Fruit fly (Drosophila melanogaster) whole organism, embryonic: ENCODE measurements around the gene CG42671.
A peak's percentile ranks its signal among the peaks of the same experiment; 100 is the strongest.

Experiments used
- Aef1 ChIP-seq: fragments of 200-800 bp; sonication (Bioruptor generic); IDR thresholded peaks from 3 replicates; pipeline ENCODE4 v1.3.6; 2022; ENCODE audit warnings: missing biosample characterization, missing genetic modification characterization
- CG10979 ChIP-seq: fragments of 200-800 bp; sonication (Bioruptor generic); optimal IDR thresholded peaks from 2 replicates; lab custom pipeline; 2018; ENCODE audit warnings: missing biosample characterization, mild to moderate bottlenecking, missing genetic modification characterization, moderate library complexity
- CG11696 ChIP-seq: fragments of 200-800 bp; sonication (Bioruptor generic); IDR thresholded peaks from 2 replicates; pipeline ENCODE4 v1.3.6; 2022; ENCODE audit warnings: missing biosample characterization, missing genetic modification characterization
- CG12104 ChIP-seq: fragments of 200-800 bp; sonication (Bioruptor generic); optimal IDR thresholded peaks from 3 replicates; lab custom pipeline; 2016; ENCODE audit warnings: missing biosample characterization, missing genetic modification characterization
- CG12299 ChIP-seq: fragments of 200-800 bp; sonication (Bioruptor generic); optimal IDR thresholded peaks from 2 replicates; lab custom pipeline; 2018; ENCODE audit warnings: missing biosample characterization, mild to moderate bottlenecking, missing genetic modification characterization
- CG14965 ChIP-seq: fragments of 200-800 bp; sonication (Bioruptor generic); optimal IDR thresholded peaks from 2 replicates; lab custom pipeline; 2016; ENCODE audit warnings: missing biosample characterization, missing genetic modification characterization, borderline replicate concordance
- CG15696 ChIP-seq: fragments of 200-800 bp; sonication (Bioruptor generic); optimal IDR thresholded peaks from 2 replicates; lab custom pipeline; 2019; ENCODE audit warnings: missing biosample characterization, mild to moderate bottlenecking, missing genetic modification characterization, moderate library complexity
- CG17186 ChIP-seq: fragments of 200-800 bp; sonication (Bioruptor generic); optimal IDR thresholded peaks from 3 replicates; lab custom pipeline; 2017; ENCODE audit warnings: missing biosample characterization, missing genetic modification reagents, missing genetic modification characterization
- CG17612 ChIP-seq: fragments of 200-800 bp; sonication (Bioruptor generic); IDR thresholded peaks from 2 replicates; pipeline ENCODE4 v1.3.6; 2022; ENCODE audit warnings: missing biosample characterization, missing genetic modification characterization
- CG18599 ChIP-seq: fragments of 200-800 bp; sonication (Bioruptor generic); optimal IDR thresholded peaks from 3 replicates; lab custom pipeline; 2017; ENCODE audit warnings: missing biosample characterization, missing genetic modification characterization, mild to moderate bottlenecking, moderate library complexity, missing genetic modification reagents
- CG2129 ChIP-seq: fragments of 200-800 bp; sonication (Bioruptor generic); IDR thresholded peaks from 2 replicates; pipeline ENCODE4 v1.3.6; 2022; ENCODE audit warnings: missing biosample characterization, missing genetic modification characterization; ENCODE audit not compliant: partially characterized antibody
- CG2889 ChIP-seq: fragments of 200-800 bp; sonication (Bioruptor generic); IDR thresholded peaks from 3 replicates; pipeline ENCODE4 v1.3.6; 2022; ENCODE audit warnings: missing biosample characterization, missing genetic modification characterization
- CG33557 ChIP-seq: fragments of 200-800 bp; sonication (Bioruptor generic); optimal IDR thresholded peaks from 2 replicates; lab custom pipeline; 2019; ENCODE audit warnings: missing biosample characterization, mild to moderate bottlenecking, missing genetic modification characterization, moderate library complexity
- CG4617 ChIP-seq: fragments of 200-800 bp; sonication (Bioruptor generic); optimal IDR thresholded peaks from 3 replicates; lab custom pipeline; 2016; ENCODE audit warnings: missing biosample characterization, missing genetic modification characterization, borderline replicate concordance
- CG6175 ChIP-seq: fragments of 200-800 bp; sonication (Bioruptor generic); IDR thresholded peaks from 3 replicates; pipeline ENCODE4 v1.3.6; 2022; ENCODE audit warnings: missing biosample characterization, missing genetic modification characterization
- CG7963 ChIP-seq: fragments of 200-800 bp; sonication (Bioruptor generic); IDR thresholded peaks from 3 replicates; pipeline ENCODE4 v1.3.6; 2022; ENCODE audit warnings: missing biosample characterization, missing genetic modification characterization; ENCODE audit not compliant: partially characterized antibody
- CG9797 ChIP-seq: fragments of 200-800 bp; sonication (Bioruptor generic); optimal IDR thresholded peaks from 3 replicates; lab custom pipeline; 2018; ENCODE audit warnings: missing biosample characterization, mild to moderate bottlenecking, missing genetic modification characterization
- CHES-1-like ChIP-seq: fragments of 200-800 bp; sonication (Bioruptor generic); optimal IDR thresholded peaks from 2 replicates; lab custom pipeline; 2016; ENCODE audit warnings: missing biosample characterization, missing genetic modification characterization
- CkIIα-i1 ChIP-seq: fragments of 200-800 bp; sonication (Bioruptor generic); IDR thresholded peaks from 2 replicates; pipeline ENCODE4 v1.3.6; 2022; ENCODE audit warnings: missing biosample characterization, missing genetic modification characterization
- D19A ChIP-seq: fragments of 200-800 bp; optimal IDR thresholded peaks from 3 replicates; lab custom pipeline; 2019; ENCODE audit warnings: missing biosample characterization, mild to moderate bottlenecking, missing genetic modification characterization, moderate library complexity
- Dbx ChIP-seq: fragments of 200-800 bp; sonication (Bioruptor generic); IDR thresholded peaks from 3 replicates; pipeline ENCODE4 v1.3.6; 2022; ENCODE audit warnings: missing biosample characterization, missing genetic modification characterization
- HLH3B ChIP-seq: fragments of 200-800 bp; sonication (Bioruptor generic); IDR thresholded peaks from 2 replicates; pipeline ENCODE4 v1.3.6; 2022; ENCODE audit warnings: missing biosample characterization, missing genetic modification characterization
- HLH4C ChIP-seq: fragments of 200-800 bp; sonication (Bioruptor generic); IDR thresholded peaks from 3 replicates; pipeline ENCODE4 v1.3.6; 2022; ENCODE audit warnings: missing biosample characterization, missing genetic modification characterization; ENCODE audit not compliant: partially characterized antibody
- Hmr ChIP-seq: fragments of 200-800 bp; sonication (Bioruptor generic); optimal IDR thresholded peaks from 3 replicates; lab custom pipeline; 2017; ENCODE audit warnings: mild to moderate bottlenecking, missing biosample characterization, missing genetic modification reagents, missing genetic modification characterization
- Meics ChIP-seq: fragments of 200-800 bp; sonication (Bioruptor generic); optimal IDR thresholded peaks from 2 replicates; lab custom pipeline; 2017; ENCODE audit warnings: missing biosample characterization, mild to moderate bottlenecking, missing genetic modification characterization
- NC2α ChIP-seq: fragments of 200-800 bp; sonication (Bioruptor generic); optimal IDR thresholded peaks from 2 replicates; lab custom pipeline; 2016; ENCODE audit warnings: missing biosample characterization, missing genetic modification characterization
- Neu2 ChIP-seq: fragments of 200-800 bp; sonication (Bioruptor generic); optimal IDR thresholded peaks from 3 replicates; lab custom pipeline; 2016; ENCODE audit warnings: missing biosample characterization, missing genetic modification characterization, borderline replicate concordance
- NfI ChIP-seq: fragments of 200-800 bp; sonication (Bioruptor generic); optimal IDR thresholded peaks from 3 replicates; lab custom pipeline; 2018; ENCODE audit warnings: missing biosample characterization, mild to moderate bottlenecking, missing genetic modification characterization, moderate library complexity
- Oli ChIP-seq: fragments of 200-800 bp; sonication (Bioruptor generic); optimal IDR thresholded peaks from 2 replicates; lab custom pipeline; 2018; ENCODE audit warnings: missing biosample characterization, mild to moderate bottlenecking, missing genetic modification characterization, moderate library complexity
- PHDP ChIP-seq: fragments of 200-800 bp; sonication (Bioruptor generic); optimal IDR thresholded peaks from 3 replicates; lab custom pipeline; 2018; ENCODE audit warnings: missing biosample characterization, mild to moderate bottlenecking, missing genetic modification characterization, moderate library complexity
- Six4 ChIP-seq: fragments of 200-800 bp; sonication (Bioruptor generic); optimal IDR thresholded peaks from 2 replicates; lab custom pipeline; 2016; ENCODE audit warnings: missing biosample characterization, missing genetic modification characterization
- Vsx1 ChIP-seq: fragments of 200-800 bp; sonication (Bioruptor generic); optimal IDR thresholded peaks from 2 replicates; lab custom pipeline; 2017; ENCODE audit warnings: missing biosample characterization, mild to moderate bottlenecking, missing genetic modification characterization, missing genetic modification reagents
- ase ChIP-seq: fragments of 200-800 bp; sonication (Bioruptor generic); IDR thresholded peaks from 3 replicates; pipeline ENCODE4 v1.3.6; 2022; ENCODE audit warnings: missing biosample characterization, missing genetic modification characterization
- btn ChIP-seq: fragments of 200-800 bp; sonication (Bioruptor generic); optimal IDR thresholded peaks from 2 replicates; lab custom pipeline; 2016; ENCODE audit warnings: missing biosample characterization, missing genetic modification characterization
- cad ChIP-seq: fragments of >200 bp; optimal IDR thresholded peaks from 2 replicates; lab custom pipeline; 2017; ENCODE audit warnings: missing biosample characterization, missing genetic modification characterization
- caup ChIP-seq: fragments of 200-800 bp; sonication (Bioruptor generic); optimal IDR thresholded peaks from 3 replicates; lab custom pipeline; 2017; ENCODE audit warnings: missing biosample characterization, mild to moderate bottlenecking, missing genetic modification characterization, moderate library complexity; ENCODE audit not compliant: severe bottlenecking
- cwo ChIP-seq: fragments of 200-800 bp; sonication (Bioruptor generic); optimal IDR thresholded peaks from 3 replicates; lab custom pipeline; 2017; ENCODE audit warnings: missing biosample characterization, missing genetic modification characterization, mild to moderate bottlenecking, moderate library complexity, missing genetic modification reagents
- dati ChIP-seq: fragments of 200-800 bp; sonication (Bioruptor generic); IDR thresholded peaks from 2 replicates; pipeline ENCODE4 v1.3.6; 2022; ENCODE audit warnings: missing biosample characterization, missing genetic modification characterization
- dimm ChIP-seq: fragments of 200-800 bp; sonication (Bioruptor generic); IDR thresholded peaks from 2 replicates; pipeline ENCODE4 v1.3.6; 2022; ENCODE audit warnings: missing biosample characterization, missing genetic modification characterization
- gsb-n ChIP-seq: fragments of 200-800 bp; sonication (Bioruptor generic); optimal IDR thresholded peaks from 3 replicates; lab custom pipeline; 2018; ENCODE audit warnings: missing biosample characterization, mild to moderate bottlenecking, missing genetic modification characterization
- lilli ChIP-seq: fragments of 200-800 bp; sonication (Bioruptor generic); optimal IDR thresholded peaks from 3 replicates; lab custom pipeline; 2016; ENCODE audit warnings: missing biosample characterization, missing genetic modification characterization
- row ChIP-seq: fragments of 200-800 bp; sonication (Bioruptor generic); IDR thresholded peaks from 3 replicates; pipeline ENCODE4 v1.3.6; 2022; ENCODE audit warnings: missing biosample characterization, missing genetic modification characterization
- sim ChIP-seq: fragments of 200-800 bp; sonication (Bioruptor generic); IDR thresholded peaks from 2 replicates; pipeline ENCODE4 v1.3.6; 2022; ENCODE audit warnings: missing biosample characterization, missing genetic modification characterization
- so ChIP-seq: fragments of 200-800 bp; sonication (Bioruptor generic); IDR thresholded peaks from 3 replicates; pipeline ENCODE4 v1.3.6; 2022; ENCODE audit warnings: missing biosample characterization, missing genetic modification characterization
- sob ChIP-seq: fragments of 200-800 bp; sonication (Bioruptor generic); IDR thresholded peaks from 2 replicates; pipeline ENCODE4 v1.3.6; 2022; ENCODE audit warnings: missing biosample characterization, missing genetic modification characterization
- tap ChIP-seq: fragments of 200-800 bp; optimal IDR thresholded peaks from 3 replicates; lab custom pipeline; 2019; ENCODE audit warnings: missing biosample characterization, mild to moderate bottlenecking, missing genetic modification characterization, moderate library complexity
- tll ChIP-seq, 2 experiments: fragments of 200-800 bp in 1 of 2; fragments of >200 bp in 1 of 2; sonication (Bioruptor generic) in 1 of 2; optimal IDR thresholded peaks; 2 replicates each; lab custom pipeline; 2017 to 2019; ENCODE audit warnings: missing biosample characterization in 2 of 2, missing genetic modification characterization in 2 of 2, mild to moderate bottlenecking in 1 of 2, moderate library complexity in 1 of 2
- tx ChIP-seq: fragments of 200-800 bp; sonication (Bioruptor generic); optimal IDR thresholded peaks from 2 replicates; lab custom pipeline; 2016; ENCODE audit warnings: missing biosample characterization, missing genetic modification characterization
- unpg ChIP-seq: fragments of 200-800 bp; sonication (Bioruptor generic); optimal IDR thresholded peaks from 3 replicates; lab custom pipeline; 2018; ENCODE audit warnings: missing biosample characterization, mild to moderate bottlenecking, missing genetic modification characterization, moderate library complexity
- zf30C ChIP-seq: fragments of 200-800 bp; sonication (Bioruptor generic); optimal IDR thresholded peaks from 3 replicates; lab custom pipeline; 2018; ENCODE audit warnings: missing biosample characterization, mild to moderate bottlenecking, missing genetic modification characterization

Gene CG42671

DNA sequence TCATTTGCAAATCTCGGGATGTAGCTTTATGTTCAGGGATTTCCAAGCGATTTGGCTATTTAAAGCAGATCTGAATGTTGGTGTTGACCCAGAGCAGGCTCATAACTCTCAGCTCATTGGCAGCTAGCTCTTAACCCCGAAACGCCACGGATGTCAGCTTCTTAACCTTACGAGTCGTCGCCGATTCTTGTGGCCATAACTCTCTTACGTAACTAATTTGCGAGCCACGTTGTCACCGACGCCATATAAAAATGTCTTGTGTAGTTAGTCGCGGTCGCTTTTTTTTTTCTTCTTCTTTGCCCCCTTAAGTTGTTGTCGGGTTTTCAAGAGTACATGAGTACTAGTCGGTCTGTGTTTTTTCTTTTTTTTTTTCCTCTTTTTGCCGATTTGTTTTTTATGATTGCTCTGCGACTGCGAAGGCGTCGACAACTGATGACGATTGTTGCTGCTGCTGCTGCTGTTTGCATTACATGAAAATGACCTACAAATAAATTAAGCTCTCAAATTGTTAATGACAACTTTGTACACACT is 59.9 kb downstream of the CG42671 start (continued):
- TF ChIP-seq sob (GFP tag; lab: Robert Waterston, UW), result no peak
- TF ChIP-seq CG4617 (GFP tag; lab: Kevin White, UChicago), result no peak
- peak; percentile 62; the same call in 1 of the 3 replicates for TF ChIP-seq CG6175 (GFP tag; lab: Robert Waterston, UW)
- TF ChIP-seq Vsx1 (GFP tag; lab: Kevin White, UChicago), result no peak
- TF ChIP-seq CG17186 (GFP tag; lab: Kevin White, UChicago), result no peak
- no peak for TF ChIP-seq CG17612 (GFP tag; lab: Robert Waterston, UW)
- TF ChIP-seq Dbx, result no peak
- no peak for TF ChIP-seq dimm
- no peak for TF ChIP-seq CG9797 (GFP tag; lab: Kevin White, UChicago)
- TF ChIP-seq D19A (tag; lab: Kevin White, UChicago), result no peak
- TF ChIP-seq cwo (GFP tag; lab: Kevin White, UChicago), result peak; percentile 7
- no peak for TF ChIP-seq tx
- TF ChIP-seq CG7963 (GFP tag; lab: Robert Waterston, UW), result no peak
- TF ChIP-seq CG15696 (tag; lab: Kevin White, UChicago), result no peak
- no peak for TF ChIP-seq tap (tag; lab: Kevin White, UChicago)
- TF ChIP-seq CG14965 (GFP tag; lab: Kevin White, UChicago), result no peak
- no peak for TF ChIP-seq tll (GFP tag; optimal IDR thresholded peaks at IDR 0.05; lab: Kevin White, UChicago)
- TF ChIP-seq dati (GFP tag; lab: Robert Waterston, UW), result no peak
- TF ChIP-seq Six4 (GFP tag; lab: Kevin White, UChicago), result no peak
- peak; percentile 23 for TF ChIP-seq CG18599 (GFP tag; lab: Kevin White, UChicago)
- no peak for TF ChIP-seq CG2889
- TF ChIP-seq btn (GFP tag; lab: Kevin White, UChicago), result no peak
- TF ChIP-seq cad (GFP tag; lab: Kevin White, UChicago), result no peak
- no peak for TF ChIP-seq ase
- TF ChIP-seq HLH4C, result no peak
- TF ChIP-seq CG11696 (GFP tag; lab: Robert Waterston, UW), result 0 out of 2 replicates have a peak, but pooled peaks have one; percentile 35
- no peak for TF ChIP-seq NC2α
- no peak for TF ChIP-seq Meics (GFP tag; lab: Kevin White, UChicago)
- TF ChIP-seq NfI (GFP tag; lab: Kevin White, UChicago), result no peak

DNA sequence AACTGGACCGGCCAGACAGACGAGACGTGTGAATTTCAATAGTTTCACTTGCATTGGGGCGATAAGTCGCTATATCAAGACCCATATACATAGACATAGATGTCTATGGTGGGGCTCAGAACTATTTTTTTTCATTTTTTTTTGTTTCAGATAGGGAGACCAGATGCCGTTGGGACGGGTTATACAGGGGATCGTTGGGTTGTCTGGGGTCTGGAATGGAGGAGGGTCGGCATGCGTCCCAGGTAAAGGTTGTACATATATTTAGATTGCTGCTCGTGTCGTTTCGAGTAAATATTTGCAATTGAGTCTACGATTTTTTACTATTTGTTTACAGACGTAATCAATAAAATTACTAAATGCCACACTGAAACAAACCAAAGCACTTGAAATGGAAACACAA is 61.7 kb downstream of the CG42671 start:
- TF ChIP-seq CG33557 (GFP tag; lab: Kevin White, UChicago) (peak; percentile 57), row (GFP tag; lab: Robert Waterston, UW) (peak; percentile 34; the same call in 1 of the 3 replicates), CG2129 (GFP tag; lab: Robert Waterston, UW) (no peak), CHES-1-like (GFP tag; lab: Kevin White, UChicago) (no peak), Aef1 (GFP tag; lab: Robert Waterston, UW) (0 out of 3 replicates have a peak, but pooled peaks have one; percentile 11), gsb-n (tag; lab: Kevin White, UChicago) (peak; percentile 2), caup (peak; percentile 49), CkIIα-i1 (GFP tag; lab: Robert Waterston, UW) (no peak), Oli (peak; percentile 9), zf30C (GFP tag; lab: Kevin White, UChicago) (peak; percentile 13), sim (GFP tag; lab: Robert Waterston, UW) (0 out of 2 replicates have a peak, but pooled peaks have one; percentile 35), CG12104 (peak; percentile 16), CG12299 (no peak), PHDP (tag; lab: Kevin White, UChicago) (peak; percentile 7), CG10979 (no peak), Hmr (GFP tag; lab: Kevin White, UChicago) (peak; percentile 32), unpg (GFP tag; lab: Kevin White, UChicago) (peak; percentile 20), lilli (GFP tag; lab: Kevin White, UChicago) (peak; percentile 12), dimm (0 out of 2 replicates have a peak, but pooled peaks have one; percentile 14), Neu2 (GFP tag; lab: Kevin White, UChicago) (no peak), HLH3B (no peak), so (GFP tag; lab: Robert Waterston, UW) (no peak)
